Worm (Caenorhabditis elegans) whole organism, young adult: Measurements from ENCODE around the gene W06G6.17.

Experiments
- B0336.3 ChIP-seq: fragments of 200-800 bp; sonication (Bioruptor generic); IDR thresholded peaks from 2 replicates; pipeline ENCODE4 v1.3.6; 2022; ENCODE audit warnings: missing genetic modification characterization, missing compliant biosample characterization
- C06A6.2 ChIP-seq: fragments of 200-800 bp; sonication (Bioruptor generic); conservative IDR thresholded peaks from 2 replicates; pipeline ENCODE4 v1.3.6; 2022; ENCODE audit warnings: missing genetic modification characterization, missing compliant biosample characterization
- F55B11.4 ChIP-seq: sonication (generic microtip); optimal IDR thresholded peaks from 2 replicates; lab custom pipeline; 2016; ENCODE audit warnings: missing compliant biosample characterization, missing genetic modification characterization, borderline replicate concordance; ENCODE audit not compliant: insufficient read depth
- K12H6.12 ChIP-seq: fragments of 200-800 bp; sonication (Bioruptor generic); optimal IDR thresholded peaks from 2 replicates; lab custom pipeline; 2018; ENCODE audit warnings: mild to moderate bottlenecking, missing genetic modification characterization, missing compliant biosample characterization
- Y53G8AR.9 ChIP-seq: fragments of 200-800 bp; sonication (Bioruptor generic); conservative IDR thresholded peaks from 2 replicates; pipeline ENCODE4 v1.3.6; 2022; ENCODE audit warnings: missing genetic modification reagents, missing genetic modification characterization, missing compliant biosample characterization
- Y67H2A.10 ChIP-seq: fragments of 200-800 bp; sonication (Bioruptor generic); conservative IDR thresholded peaks from 2 replicates; pipeline ENCODE4 v1.3.6; 2022; ENCODE audit warnings: missing genetic modification reagents, missing genetic modification characterization, missing compliant biosample characterization
- Y95B8A.8 ChIP-seq: fragments of 200-800 bp; sonication (Bioruptor generic); IDR thresholded peaks from 2 replicates; pipeline ENCODE4 v1.3.6; 2022; ENCODE audit warnings: missing genetic modification reagents, missing genetic modification characterization, missing compliant biosample characterization
- ZK185.1 ChIP-seq: sonication (generic microtip); optimal IDR thresholded peaks from 2 replicates; lab custom pipeline; 2016; ENCODE audit warnings: mild to moderate bottlenecking, missing genetic modification characterization, missing compliant biosample characterization; ENCODE audit not compliant: poor library complexity, severe bottlenecking
- ama-1 ChIP-seq, 3 experiments: fragments of 150-350 bp in 1 of 3; sonication (generic microtip) in 2 of 3; optimal IDR thresholded peaks; 2 replicates each; lab custom pipeline; 2014 to 2018; ENCODE audit warnings: missing biosample characterization in 2 of 3, missing genetic modification characterization in 2 of 3, missing genetic modification reagents in 2 of 3
- aptf-2 ChIP-seq: fragments of 200-800 bp; sonication (Bioruptor generic); conservative IDR thresholded peaks from 2 replicates; pipeline ENCODE4 v1.3.6; 2022; ENCODE audit warnings: missing genetic modification reagents, missing genetic modification characterization, missing compliant biosample characterization
- attf-3 ChIP-seq: fragments of 200-800 bp; sonication (Bioruptor generic); conservative IDR thresholded peaks from 2 replicates; pipeline ENCODE4 v1.3.6; 2022; ENCODE audit warnings: missing genetic modification reagents, missing genetic modification characterization, missing compliant biosample characterization
- attf-6 ChIP-seq: fragments of 200-800 bp; sonication (Bioruptor generic); IDR thresholded peaks from 2 replicates; pipeline ENCODE4 v1.3.6; 2022; ENCODE audit warnings: missing genetic modification reagents, missing genetic modification characterization, missing compliant biosample characterization
- ceh-27 ChIP-seq: fragments of 200-800 bp; sonication (Bioruptor generic); optimal IDR thresholded peaks from 2 replicates; lab custom pipeline; 2018; ENCODE audit warnings: mild to moderate bottlenecking, missing genetic modification characterization, moderate library complexity, missing compliant biosample characterization
- ceh-79 ChIP-seq: sonication (generic microtip); optimal IDR thresholded peaks from 2 replicates; lab custom pipeline; 2017; ENCODE audit warnings: mild to moderate bottlenecking, missing genetic modification characterization, missing compliant biosample characterization
- ceh-91 ChIP-seq: fragments of 200-800 bp; sonication (Bioruptor generic); IDR thresholded peaks from 2 replicates; pipeline ENCODE4 v1.3.6; 2022; ENCODE audit warnings: missing genetic modification reagents, missing genetic modification characterization, missing compliant biosample characterization
- dpl-1 ChIP-seq: fragments of 150-350 bp; optimal IDR thresholded peaks from 2 replicates; lab custom pipeline; 2014; ENCODE audit warnings: missing biosample characterization, missing genetic modification reagents, missing genetic modification characterization
- egl-18 ChIP-seq: fragments of 200-800 bp; sonication (Bioruptor generic); IDR thresholded peaks from 2 replicates; pipeline ENCODE4 v1.3.6; 2022; ENCODE audit warnings: missing genetic modification reagents, missing genetic modification characterization, missing compliant biosample characterization
- egrh-3 ChIP-seq: fragments of 200-800 bp; sonication (Bioruptor generic); IDR thresholded peaks from 2 replicates; pipeline ENCODE4 v1.3.6; 2022; ENCODE audit warnings: missing genetic modification reagents, missing genetic modification characterization, missing compliant biosample characterization
- ekl-4 ChIP-seq: fragments of 200-800 bp; sonication (Bioruptor generic); IDR thresholded peaks from 2 replicates; pipeline ENCODE4 v1.3.6; 2022; ENCODE audit warnings: missing genetic modification reagents, missing genetic modification characterization, missing compliant biosample characterization
- hmg-1.2 ChIP-seq: fragments of 200-800 bp; sonication (Bioruptor generic); IDR thresholded peaks from 2 replicates; pipeline ENCODE4 v1.3.6; 2022; ENCODE audit warnings: missing genetic modification reagents, missing genetic modification characterization, missing compliant biosample characterization
- hrde-1 ChIP-seq: sonication (generic microtip); optimal IDR thresholded peaks from 2 replicates; lab custom pipeline; 2016; ENCODE audit warnings: missing genetic modification characterization, mild to moderate bottlenecking, missing compliant biosample characterization, moderate library complexity, missing genotype, missing genetic modification reagents, borderline replicate concordance
- hsf-1 ChIP-seq: fragments of 200-800 bp; sonication (Bioruptor generic); IDR thresholded peaks from 2 replicates; pipeline ENCODE4 v1.3.6; 2022; ENCODE audit warnings: missing genetic modification reagents, missing genetic modification characterization, missing compliant biosample characterization
- let-607 ChIP-seq, 2 experiments: fragments of 200-800 bp in 1 of 2; sonication (Bioruptor generic) in 1 of 2; sonication (generic microtip) in 1 of 2; optimal IDR thresholded peaks; 2 replicates each; lab custom pipeline; 2016 to 2018; ENCODE audit warnings: mild to moderate bottlenecking in 2 of 2, missing compliant biosample characterization in 2 of 2, missing genetic modification characterization in 2 of 2, moderate library complexity in 2 of 2, missing genotype in 1 of 2
- lin-26 ChIP-seq: fragments of 200-800 bp; sonication (Bioruptor generic); IDR thresholded peaks from 2 replicates; pipeline ENCODE4 v1.3.6; 2022; ENCODE audit warnings: missing genetic modification reagents, missing genetic modification characterization, missing compliant biosample characterization
- lin-35 ChIP-seq, 3 experiments: fragments of 150-350 bp in 2 of 3; sonication (generic microtip) in 1 of 3; optimal IDR thresholded peaks; 2 replicates each; lab custom pipeline; 2014 to 2018; ENCODE audit warnings: missing biosample characterization in 3 of 3, missing genetic modification characterization in 3 of 3, missing genetic modification reagents in 3 of 3
- lin-40 ChIP-seq: sonication (generic microtip); optimal IDR thresholded peaks from 2 replicates; lab custom pipeline; 2016; ENCODE audit warnings: missing genetic modification characterization, mild to moderate bottlenecking, missing compliant biosample characterization, missing genotype, missing genetic modification reagents
- madf-3 ChIP-seq: fragments of 200-800 bp; sonication (Bioruptor generic); IDR thresholded peaks from 2 replicates; pipeline ENCODE4 v1.3.6; 2022; ENCODE audit warnings: missing genetic modification reagents, missing genetic modification characterization, missing compliant biosample characterization
- mcd-1 ChIP-seq: fragments of 200-800 bp; sonication (Bioruptor generic); IDR thresholded peaks from 2 replicates; pipeline ENCODE4 v1.3.6; 2022; ENCODE audit warnings: missing genetic modification reagents, missing genetic modification characterization, missing compliant biosample characterization
- mes-4 ChIP-seq: sonication (generic microtip); optimal IDR thresholded peaks from 2 replicates; lab custom pipeline; 2016; ENCODE audit warnings: missing genotype, missing genetic modification characterization, missing compliant biosample characterization
- nfya-2 ChIP-seq: fragments of 200-800 bp; sonication (Bioruptor generic); IDR thresholded peaks from 2 replicates; pipeline ENCODE4 v1.3.6; 2022; ENCODE audit warnings: missing genetic modification reagents, missing genetic modification characterization, missing compliant biosample characterization
- nhr-90 ChIP-seq: sonication (generic microtip); optimal IDR thresholded peaks from 2 replicates; lab custom pipeline; 2016; ENCODE audit warnings: missing genotype, mild to moderate bottlenecking, missing genetic modification characterization, missing compliant biosample characterization
- pbrm-1 ChIP-seq: fragments of 200-800 bp; sonication (Bioruptor generic); IDR thresholded peaks from 2 replicates; pipeline ENCODE4 v1.3.6; 2022; ENCODE audit warnings: missing genetic modification reagents, missing genetic modification characterization, missing compliant biosample characterization
- rcor-1 ChIP-seq: fragments of 200-800 bp; sonication (Bioruptor generic); IDR thresholded peaks from 2 replicates; pipeline ENCODE4 v1.3.6; 2022; ENCODE audit warnings: missing genetic modification reagents, missing genetic modification characterization, missing compliant biosample characterization
- sdz-38 ChIP-seq: sonication (generic microtip); optimal IDR thresholded peaks from 2 replicates; lab custom pipeline; 2016; ENCODE audit warnings: missing genotype, missing genetic modification characterization, missing compliant biosample characterization
- sea-2 ChIP-seq: fragments of 200-800 bp; sonication (Bioruptor generic); IDR thresholded peaks from 2 replicates; pipeline ENCODE4 v1.3.6; 2022; ENCODE audit warnings: missing genetic modification characterization, missing compliant biosample characterization
- snpc-1.1 ChIP-seq: sonication (generic microtip); optimal IDR thresholded peaks from 2 replicates; lab custom pipeline; 2017; ENCODE audit warnings: missing genetic modification characterization, mild to moderate bottlenecking, missing compliant biosample characterization, antibody characterized with exemption, moderate library complexity, missing genotype, missing genetic modification reagents; ENCODE audit not compliant: insufficient read depth
- snpc-1.3 ChIP-seq: sonication (generic microtip); optimal IDR thresholded peaks from 2 replicates; lab custom pipeline; 2017; ENCODE audit warnings: missing genetic modification characterization, mild to moderate bottlenecking, missing compliant biosample characterization, antibody characterized with exemption, moderate library complexity, missing genotype, missing genetic modification reagents; ENCODE audit not compliant: insufficient read depth
- tlf-1 ChIP-seq: fragments of 200-800 bp; sonication (Bioruptor generic); optimal IDR thresholded peaks from 2 replicates; lab custom pipeline; 2018; ENCODE audit warnings: mild to moderate bottlenecking, missing genetic modification characterization, missing compliant biosample characterization
- unc-62 ChIP-seq: fragments of 150-350 bp; optimal IDR thresholded peaks from 2 replicates; lab custom pipeline; 2014; ENCODE audit warnings: missing biosample characterization, missing genetic modification reagents, missing genetic modification characterization
- zim-3 ChIP-seq: sonication (generic microtip); optimal IDR thresholded peaks from 2 replicates; lab custom pipeline; 2017; ENCODE audit warnings: mild to moderate bottlenecking, missing genetic modification characterization, moderate library complexity, missing compliant biosample characterization
- ztf-22 ChIP-seq: fragments of 200-800 bp; sonication (Bioruptor generic); optimal IDR thresholded peaks from 2 replicates; lab custom pipeline; 2018; ENCODE audit warnings: mild to moderate bottlenecking, missing genetic modification characterization, moderate library complexity, missing compliant biosample characterization
- ztf-25 ChIP-seq: fragments of 200-800 bp; sonication (Bioruptor generic); IDR thresholded peaks from 2 replicates; pipeline ENCODE4 v1.3.6; 2022; ENCODE audit warnings: missing genetic modification reagents, missing genetic modification characterization, missing compliant biosample characterization
- ztf-3 ChIP-seq: fragments of 200-800 bp; sonication (Bioruptor generic); optimal IDR thresholded peaks from 2 replicates; lab custom pipeline; 2018; ENCODE audit warnings: mild to moderate bottlenecking, missing genetic modification characterization, missing compliant biosample characterization
- ztf-6 ChIP-seq: fragments of 200-800 bp; sonication (Bioruptor generic); IDR thresholded peaks from 2 replicates; pipeline ENCODE4 v1.3.6; 2022; ENCODE audit warnings: missing genetic modification reagents, missing genetic modification characterization, missing compliant biosample characterization

W06G6.17 gene

ce11 chrV:16597344-16597869, 47.6 kb downstream of the W06G6.17 start:
- TF ChIP-seq pbrm-1 (GFP tag; lab: Robert Waterston, UW), result 0 out of 2 replicates have a peak, but pooled peaks have one; percentile 35
- TF ChIP-seq hmg-1.2, result peak; percentile 94
- TF ChIP-seq ztf-25, result 0 out of 2 replicates have a peak, but pooled peaks have one; percentile 29
- peak; percentile 60; the same call in 1 of the 2 replicates for TF ChIP-seq attf-6 (GFP tag; lab: Robert Waterston, UW)
- peak; percentile 71 for TF ChIP-seq lin-26 (GFP tag; lab: Robert Waterston, UW)

ce11 chrV:16596102-16596501, 48.9 kb downstream of the W06G6.17 start:
- TF ChIP-seq rcor-1 (GFP tag; lab: Robert Waterston, UW) (no peak), C06A6.2 (GFP tag; lab: Robert Waterston, UW) (no peak), ztf-3 (GFP tag; lab: Kevin White, UChicago) (no peak), attf-3 (GFP tag; lab: Robert Waterston, UW) (no peak), snpc-1.1 (no peak), egl-18 (GFP tag; lab: Robert Waterston, UW) (no peak), dpl-1 (GFP tag; lab: Kevin White, UChicago) (no peak), ztf-25 (no peak), ekl-4 (GFP tag; lab: Robert Waterston, UW) (no peak), ztf-22 (GFP tag; lab: Kevin White, UChicago) (no peak), snpc-1.3 (no peak), Y53G8AR.9 (no peak), Y95B8A.8 (GFP tag; lab: Robert Waterston, UW) (no peak), tlf-1 (GFP tag; lab: Kevin White, UChicago) (no peak), hrde-1 (tag; lab: Kevin White, UChicago) (no peak)

ce11 chrV:16595140-16595791, 49.8 kb downstream of the W06G6.17 start, which contains the start of gene cpl-1:
TSS of gene cpl-1 (minus strand) at chrV:16595346.
- no peak for TF ChIP-seq lin-35 (GFP tag; optimal IDR thresholded peaks at IDR 0.05; lab: Kevin White, UChicago)
- TF ChIP-seq ceh-79 (tag; lab: Kevin White, UChicago), result no peak
- TF ChIP-seq sea-2 (GFP tag; lab: Robert Waterston, UW), result no peak
- TF ChIP-seq F55B11.4 (tag; lab: Kevin White, UChicago), result no peak
- no peak for TF ChIP-seq hsf-1
- no peak for TF ChIP-seq egrh-3 (GFP tag; lab: Robert Waterston, UW)
- no peak for TF ChIP-seq ZK185.1
- no peak for TF ChIP-seq ztf-6 (GFP tag; lab: Robert Waterston, UW)
- no peak for TF ChIP-seq unc-62
- no peak for TF ChIP-seq ceh-91 (GFP tag; lab: Robert Waterston, UW)
- no peak for TF ChIP-seq madf-3
- TF ChIP-seq Y67H2A.10, result no peak
- peak; percentile 47 for TF ChIP-seq sdz-38 (tag; lab: Kevin White, UChicago)
- no peak for TF ChIP-seq mcd-1 (GFP tag; lab: Robert Waterston, UW)
- TF ChIP-seq nfya-2 (GFP tag; lab: Robert Waterston, UW), result no peak
- TF ChIP-seq K12H6.12 (tag; lab: Kevin White, UChicago), result peak; percentile 22
- TF ChIP-seq ama-1 (optimal IDR thresholded peaks at IDR 0.05; lab: Kevin White, UChicago), result peak; percentile 63
- TF ChIP-seq ama-1 (GFP tag; optimal IDR thresholded peaks at IDR 0.05; lab: Kevin White, UChicago), result no peak
- no peak for TF ChIP-seq ceh-27 (GFP tag; lab: Kevin White, UChicago)
- no peak for TF ChIP-seq zim-3
- TF ChIP-seq nhr-90 (tag; lab: Kevin White, UChicago), result no peak
- TF ChIP-seq B0336.3 (GFP tag; lab: Robert Waterston, UW), result peak; percentile 42; the same call in 1 of the 2 replicates
- no peak for TF ChIP-seq lin-40 (tag; lab: Kevin White, UChicago)
- TF ChIP-seq mes-4 (tag; lab: Kevin White, UChicago), result no peak
- TF ChIP-seq let-607 (tag; optimal IDR thresholded peaks at IDR 0.05; lab: Kevin White, UChicago), result peak in 1 of 2 experiments; percentile 30
- no peak for TF ChIP-seq aptf-2 (GFP tag; lab: Robert Waterston, UW)
